Worm (Caenorhabditis elegans) whole organism, L1 larva: ENCODE results near the gene oig-1.

Experiments
- C34B4.2 ChIP-seq: sonication (generic microtip); optimal IDR thresholded peaks from 2 replicates; lab custom pipeline; 2017; ENCODE audit warnings: mild to moderate bottlenecking, missing genetic modification characterization, missing compliant biosample characterization
- Y116A8C.19 ChIP-seq: sonication (generic microtip); optimal IDR thresholded peaks from 2 replicates; lab custom pipeline; 2016; ENCODE audit warnings: missing compliant biosample characterization, missing genetic modification characterization, borderline replicate concordance
- aly-2 ChIP-seq: fragments of 150-350 bp; optimal IDR thresholded peaks from 2 replicates; lab custom pipeline; 2014; ENCODE audit warnings: missing biosample characterization, missing genetic modification characterization
- ceh-8 ChIP-seq: fragments of 200-800 bp; sonication (Bioruptor generic); optimal IDR thresholded peaks from 2 replicates; lab custom pipeline; 2018; ENCODE audit warnings: mild to moderate bottlenecking, missing genetic modification characterization, moderate library complexity, missing compliant biosample characterization
- ceh-82 ChIP-seq, 3 experiments: fragments of 150-350 bp in 1 of 3; sonication (generic microtip) in 2 of 3; optimal IDR thresholded peaks; 2 replicates each; lab custom pipeline; 2014 to 2017; ENCODE audit warnings: missing biosample characterization in 3 of 3, missing genetic modification characterization in 3 of 3
- ceh-88 ChIP-seq: fragments of 200-800 bp; sonication (Bioruptor generic); IDR thresholded peaks from 2 replicates; pipeline ENCODE4 v1.3.6; 2022; ENCODE audit warnings: missing genetic modification characterization, missing compliant biosample characterization
- ceh-90 ChIP-seq: sonication (generic microtip); optimal IDR thresholded peaks from 2 replicates; lab custom pipeline; 2016; ENCODE audit warnings: missing genetic modification characterization, missing compliant biosample characterization
- dsc-1 ChIP-seq: sonication (generic microtip); optimal IDR thresholded peaks from 2 replicates; lab custom pipeline; 2016; ENCODE audit warnings: mild to moderate bottlenecking, missing genetic modification characterization, missing compliant biosample characterization
- efl-1 ChIP-seq, 4 experiments: fragments of 150-350 bp; optimal IDR thresholded peaks in 3 of 4; peaks in 1 of 4; 1 replicate in 1 of 4; 2 replicates in 3 of 4; lab custom pipeline; 2014; ENCODE audit warnings: missing biosample characterization in 2 of 4, missing genetic modification characterization in 2 of 4, missing genetic modification reagents in 2 of 4
- egl-13 ChIP-seq: sonication (generic microtip); optimal IDR thresholded peaks from 2 replicates; lab custom pipeline; 2016; ENCODE audit warnings: missing genotype, missing genetic modification reagents, missing genetic modification characterization, missing compliant biosample characterization
- egl-27 ChIP-seq, 2 experiments: fragments of 150-350 bp in 1 of 2; sonication (generic microtip); optimal IDR thresholded peaks; 3 replicates each; lab custom pipeline; 2017 to 2018; ENCODE audit warnings: missing biosample characterization in 2 of 2, missing genetic modification characterization in 2 of 2, missing genetic modification reagents in 2 of 2
- ets-5 ChIP-seq: fragments of 200-800 bp; sonication (Bioruptor generic); IDR thresholded peaks from 2 replicates; pipeline ENCODE4 v1.3.6; 2022; ENCODE audit warnings: missing genetic modification characterization, missing compliant biosample characterization
- fos-1 ChIP-seq: fragments of 150-350 bp; optimal IDR thresholded peaks from 2 replicates; lab custom pipeline; 2014; ENCODE audit warnings: missing biosample characterization, missing genetic modification characterization
- grh-1 ChIP-seq: fragments of 200-800 bp; sonication (Bioruptor generic); IDR thresholded peaks from 2 replicates; pipeline ENCODE4 v1.3.6; 2022; ENCODE audit warnings: missing genetic modification reagents, missing genetic modification characterization, missing compliant biosample characterization
- jun-1 ChIP-seq: fragments of 150-350 bp; optimal IDR thresholded peaks from 2 replicates; lab custom pipeline; 2014; ENCODE audit warnings: missing biosample characterization, missing genetic modification reagents, missing genetic modification characterization
- lin-35 ChIP-seq, 2 experiments: fragments of 150-350 bp; optimal IDR thresholded peaks; 2 replicates each; lab custom pipeline; 2014; ENCODE audit warnings: missing biosample characterization in 2 of 2, missing genetic modification characterization in 2 of 2, missing genetic modification reagents in 2 of 2
- lin-39 ChIP-seq: fragments of 150-350 bp; optimal IDR thresholded peaks from 2 replicates; lab custom pipeline; 2014; ENCODE audit warnings: missing biosample characterization, missing genetic modification reagents, missing genetic modification characterization
- mef-2 ChIP-seq: fragments of 150-350 bp; optimal IDR thresholded peaks from 2 replicates; lab custom pipeline; 2014; ENCODE audit warnings: missing biosample characterization, missing genetic modification characterization
- mep-1 ChIP-seq: fragments of 150-350 bp; optimal IDR thresholded peaks from 2 replicates; lab custom pipeline; 2014; ENCODE audit warnings: missing biosample characterization, missing genetic modification characterization
- nhr-11 ChIP-seq: fragments of 150-350 bp; optimal IDR thresholded peaks from 2 replicates; lab custom pipeline; 2014; ENCODE audit warnings: missing biosample characterization, missing genetic modification characterization
- nhr-12 ChIP-seq: sonication (generic microtip); optimal IDR thresholded peaks from 2 replicates; lab custom pipeline; 2017; ENCODE audit warnings: missing biosample characterization, missing genetic modification characterization
- nhr-20 ChIP-seq: sonication (generic microtip); optimal IDR thresholded peaks from 2 replicates; lab custom pipeline; 2016; ENCODE audit warnings: mild to moderate bottlenecking, missing genetic modification characterization, missing compliant biosample characterization
- nhr-237 ChIP-seq: fragments of 150-350 bp; optimal IDR thresholded peaks from 2 replicates; lab custom pipeline; 2014; ENCODE audit warnings: missing biosample characterization, missing genetic modification characterization
- nhr-71 ChIP-seq: sonication (generic microtip); optimal IDR thresholded peaks from 2 replicates; lab custom pipeline; 2016; ENCODE audit warnings: mild to moderate bottlenecking, missing genetic modification characterization, moderate library complexity, missing compliant biosample characterization
- nhr-76 ChIP-seq: sonication (generic microtip); optimal IDR thresholded peaks from 2 replicates; lab custom pipeline; 2017; ENCODE audit warnings: missing biosample characterization, missing genetic modification characterization
- nhr-84 ChIP-seq: sonication (generic microtip); optimal IDR thresholded peaks from 2 replicates; lab custom pipeline; 2017; ENCODE audit warnings: missing biosample characterization, missing genetic modification characterization
- nhr-85 ChIP-seq: sonication (generic microtip); peaks from one replicate; lab custom pipeline; 2016; ENCODE audit warnings: missing genetic modification characterization, inconsistent platforms, missing compliant biosample characterization
- pax-3 ChIP-seq: fragments of 200-800 bp; sonication (Bioruptor generic); optimal IDR thresholded peaks from 2 replicates; lab custom pipeline; 2018; ENCODE audit warnings: mild to moderate bottlenecking, missing genetic modification characterization, moderate library complexity, missing compliant biosample characterization
- rnt-1 ChIP-seq: sonication (generic microtip); optimal IDR thresholded peaks from 2 replicates; lab custom pipeline; 2016; ENCODE audit warnings: mild to moderate bottlenecking, missing genetic modification characterization, moderate library complexity, missing compliant biosample characterization
- snpc-4 ChIP-seq: fragments of 150-350 bp; optimal IDR thresholded peaks from 2 replicates; lab custom pipeline; 2014; ENCODE audit warnings: missing biosample characterization, missing genetic modification characterization
- sup-37 ChIP-seq: fragments of 200-800 bp; sonication (Bioruptor generic); optimal IDR thresholded peaks from 2 replicates; lab custom pipeline; 2018; ENCODE audit warnings: mild to moderate bottlenecking, missing genetic modification characterization, missing compliant biosample characterization
- tlp-1 ChIP-seq: fragments of 150-350 bp; optimal IDR thresholded peaks from 2 replicates; lab custom pipeline; 2014; ENCODE audit warnings: missing biosample characterization, missing genetic modification characterization
- unc-130 ChIP-seq: fragments of 150-350 bp; optimal IDR thresholded peaks from 2 replicates; lab custom pipeline; 2017; ENCODE audit warnings: missing biosample characterization, missing genetic modification characterization, inconsistent platforms
- xbp-1 ChIP-seq: sonication (generic microtip); optimal IDR thresholded peaks from 2 replicates; lab custom pipeline; 2016; ENCODE audit warnings: missing genetic modification characterization, missing compliant biosample characterization
- zip-4 ChIP-seq: fragments of 200-800 bp; sonication (Bioruptor generic); optimal IDR thresholded peaks from 2 replicates; lab custom pipeline; 2018; ENCODE audit warnings: mild to moderate bottlenecking, missing genetic modification characterization, moderate library complexity, missing compliant biosample characterization
- ztf-11 ChIP-seq, 2 experiments: sonication (generic microtip); optimal IDR thresholded peaks; 2 replicates each; lab custom pipeline; 2016 to 2017; ENCODE audit warnings: missing genetic modification characterization in 2 of 2, missing biosample characterization in 1 of 2, missing compliant biosample characterization in 1 of 2
- ztf-4 ChIP-seq: fragments of 150-350 bp; optimal IDR thresholded peaks from 2 replicates; lab custom pipeline; 2014; ENCODE audit warnings: missing biosample characterization, missing genetic modification characterization

The oig-1 gene

DNA sequence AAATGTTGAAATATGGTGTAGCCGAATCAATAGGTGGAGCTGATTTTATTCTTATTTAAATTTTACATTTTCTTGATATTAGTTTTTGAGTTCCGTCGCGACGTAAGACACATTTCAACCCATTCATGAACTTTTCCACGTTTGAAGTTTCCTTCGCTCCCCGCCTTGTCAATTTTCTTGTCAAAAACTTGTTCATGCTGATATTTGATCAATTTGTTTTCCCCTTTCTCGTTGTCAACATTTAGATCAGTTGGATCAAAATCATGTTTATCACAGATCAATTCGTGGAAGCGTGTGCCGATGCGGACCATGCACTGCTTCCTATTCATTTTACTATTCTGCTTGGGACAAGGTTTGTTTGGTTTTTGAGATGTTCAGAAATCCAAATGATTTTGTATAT lies 42.5 kb downstream of the oig-1 start, which contains the start of gene chtb-2:
TSS of gene chtb-2 (plus strand) at position 301 of the 400 bp plus-strand sequence.
- TF ChIP-seq pax-3 (tag; lab: Kevin White, UChicago) (no peak), mef-2 (tag; lab: Kevin White, UChicago) (no peak), nhr-12 (tag; lab: Kevin White, UChicago) (no peak), C34B4.2 (tag; lab: Kevin White, UChicago) (no peak), nhr-237 (no peak), nhr-85 (tag; lab: Kevin White, UChicago) (no peak), jun-1 (tag; lab: Kevin White, UChicago) (no peak), ets-5 (GFP tag; lab: Robert Waterston, UW) (no peak), xbp-1 (tag; lab: Kevin White, UChicago) (no peak), lin-39 (tag; lab: Kevin White, UChicago) (no peak), ceh-88 (GFP tag; lab: Robert Waterston, UW) (no peak), ceh-82 (tag; optimal IDR thresholded peaks at IDR 0.05; lab: Kevin White, UChicago) (no peak), snpc-4 (tag; lab: Kevin White, UChicago) (no peak), nhr-71 (tag; lab: Kevin White, UChicago) (no peak), nhr-76 (tag; lab: Kevin White, UChicago) (no peak), Y116A8C.19 (tag; lab: Kevin White, UChicago) (no peak), egl-27 (tag; optimal IDR thresholded peaks at IDR 0.05; lab: Kevin White, UChicago) (no peak), ztf-4 (tag; lab: Kevin White, UChicago) (no peak), ztf-11 (tag; optimal IDR thresholded peaks at IDR 0.05; lab: Kevin White, UChicago) (no peak), rnt-1 (tag; lab: Kevin White, UChicago) (no peak)
- TF ChIP-seq, all 84 proteins: peak for 0

ce11 chrIII:6479439-6479838 lies 46.0 kb downstream of the oig-1 start:
- TF ChIP-seq ceh-8: no peak
- TF ChIP-seq ceh-90 (tag; lab: Kevin White, UChicago): no peak
- no peak for TF ChIP-seq ceh-82 (tag; optimal IDR thresholded peaks at IDR 0.05; lab: Kevin White, UChicago)
- TF ChIP-seq unc-130 (tag; lab: Kevin White, UChicago): no peak
- no peak for TF ChIP-seq nhr-11 (tag; lab: Kevin White, UChicago)
- no peak for TF ChIP-seq lin-35 (GFP tag; optimal IDR thresholded peaks at IDR 0.05; lab: Kevin White, UChicago)
- no peak for TF ChIP-seq ztf-4 (tag; lab: Kevin White, UChicago)
- TF ChIP-seq nhr-20 (tag; lab: Kevin White, UChicago): no peak
- no peak for TF ChIP-seq zip-4 (GFP tag; lab: Kevin White, UChicago)
- no peak for TF ChIP-seq tlp-1 (tag; lab: Kevin White, UChicago)
- TF ChIP-seq aly-2 (tag; lab: Kevin White, UChicago): no peak
- no peak for TF ChIP-seq sup-37 (GFP tag; lab: Kevin White, UChicago)
- TF ChIP-seq fos-1 (tag; lab: Kevin White, UChicago): no peak

DNA sequence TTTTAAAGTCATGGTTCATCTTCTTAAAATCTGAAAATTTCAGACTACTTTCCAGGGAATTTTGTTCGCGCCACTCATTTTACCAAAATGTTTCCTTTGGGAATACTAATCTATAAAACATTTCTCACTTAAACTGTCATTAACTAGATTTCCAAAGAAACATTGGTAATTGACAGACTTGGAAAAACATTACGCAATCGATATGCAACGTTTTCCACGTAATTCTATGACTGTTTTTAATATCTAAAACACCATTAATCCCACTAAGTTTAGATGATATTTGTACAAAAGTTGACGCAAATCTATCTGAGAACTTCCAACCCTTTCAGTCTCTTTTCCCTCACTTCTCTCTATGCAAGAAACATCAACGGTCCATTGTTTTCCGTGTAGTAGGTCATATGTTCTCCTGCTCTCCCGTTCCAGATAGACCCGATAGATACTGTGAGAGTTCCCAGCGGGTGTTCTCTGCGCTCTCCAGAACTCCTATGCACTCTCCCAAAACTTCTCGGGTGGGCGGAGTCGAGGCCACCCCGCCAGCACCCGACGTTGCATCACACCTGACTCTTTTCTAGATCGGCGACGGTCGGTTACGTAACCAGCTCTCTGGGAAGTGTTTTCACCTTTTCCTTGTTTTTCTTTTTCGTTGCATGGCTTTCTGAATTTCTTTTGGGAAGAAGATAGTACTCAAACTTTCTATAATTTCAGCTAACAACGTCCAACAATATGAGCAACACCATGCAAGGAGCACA lies 47.0 kb downstream of the oig-1 start, which contains the start of gene zip-8:
TSS of gene zip-8 (plus strand) at position 700 of the 749 bp plus-strand sequence.
- TF ChIP-seq nhr-11 (tag; lab: Kevin White, UChicago) (no peak), efl-1 (optimal IDR thresholded peaks at IDR 0.05; lab: Kevin White, UChicago) (no peak), efl-1 (GFP tag; optimal IDR thresholded peaks at IDR 0.05 in 1 of 2; lab: Kevin White, UChicago) (no peak), nhr-85 (tag; lab: Kevin White, UChicago) (no peak), dsc-1 (tag; lab: Kevin White, UChicago) (no peak), egl-13 (tag; lab: Kevin White, UChicago) (no peak), mep-1 (tag; lab: Kevin White, UChicago) (no peak), nhr-84 (tag; lab: Kevin White, UChicago) (no peak), grh-1 (GFP tag; lab: Robert Waterston, UW) (no peak), zip-4 (GFP tag; lab: Kevin White, UChicago) (no peak), mef-2 (tag; lab: Kevin White, UChicago) (no peak), jun-1 (tag; lab: Kevin White, UChicago) (no peak), ceh-90 (tag; lab: Kevin White, UChicago) (no peak)
